Fruit fly (Drosophila melanogaster) whole organism, pupa: ENCODE results near the gene Pp2A-29B.

ENCODE experiments used
- CG10348 ChIP-seq: fragments of 200-800 bp; sonication (Bioruptor generic); IDR thresholded peaks from 2 replicates; pipeline ENCODE4 v1.3.6; 2022; ENCODE audit warnings: missing biosample characterization, missing genetic modification characterization
- CG12605 ChIP-seq: fragments of 200-800 bp; sonication (Bioruptor generic); IDR thresholded peaks from 2 replicates; pipeline ENCODE4 v1.3.6; 2022; ENCODE audit warnings: missing biosample characterization, missing genetic modification characterization
- CG13204 ChIP-seq: fragments of 200-800 bp; sonication (Bioruptor generic); optimal IDR thresholded peaks from 2 replicates; lab custom pipeline; 2018; ENCODE audit warnings: missing biosample characterization, mild to moderate bottlenecking, missing genetic modification characterization, moderate library complexity
- CG14655 ChIP-seq: fragments of 200-800 bp; sonication (Bioruptor generic); optimal IDR thresholded peaks from 3 replicates; lab custom pipeline; 2017; ENCODE audit warnings: mild to moderate bottlenecking, missing biosample characterization, missing genetic modification reagents, missing genetic modification characterization
- CG15710 ChIP-seq: fragments of 200-800 bp; sonication (Bioruptor generic); optimal IDR thresholded peaks from 2 replicates; lab custom pipeline; 2018; ENCODE audit warnings: missing biosample characterization, mild to moderate bottlenecking, missing genetic modification characterization, moderate library complexity
- CG17806 ChIP-seq: fragments of 200-800 bp; sonication (Bioruptor generic); optimal IDR thresholded peaks from 2 replicates; lab custom pipeline; 2018; ENCODE audit warnings: missing biosample characterization, mild to moderate bottlenecking, missing genetic modification characterization, moderate library complexity
- CG32121 ChIP-seq: fragments of 200-800 bp; sonication (Bioruptor generic); IDR thresholded peaks from 2 replicates; pipeline ENCODE4 v1.3.6; 2022; ENCODE audit warnings: missing biosample characterization, missing genetic modification characterization
- CG34367 ChIP-seq: fragments of 200-800 bp; sonication (Bioruptor generic); optimal IDR thresholded peaks from 2 replicates; lab custom pipeline; 2018; ENCODE audit warnings: missing biosample characterization, mild to moderate bottlenecking, missing genetic modification characterization
- CG4496 ChIP-seq: fragments of 200-800 bp; sonication (Bioruptor generic); IDR thresholded peaks from 3 replicates; pipeline ENCODE4 v1.3.6; 2022; ENCODE audit warnings: missing biosample characterization, missing genetic modification characterization
- CG8159 ChIP-seq: fragments of 200-800 bp; sonication (Bioruptor generic); optimal IDR thresholded peaks from 3 replicates; lab custom pipeline; 2018; ENCODE audit warnings: missing biosample characterization, mild to moderate bottlenecking, missing genetic modification characterization, moderate library complexity
- CG8301 ChIP-seq: fragments of 200-800 bp; sonication (Bioruptor generic); optimal IDR thresholded peaks from 2 replicates; lab custom pipeline; 2018; ENCODE audit warnings: missing biosample characterization, mild to moderate bottlenecking, missing genetic modification characterization
- CG9948 ChIP-seq: fragments of 200-800 bp; sonication (Bioruptor generic); optimal IDR thresholded peaks from 2 replicates; lab custom pipeline; 2018; ENCODE audit warnings: missing biosample characterization, mild to moderate bottlenecking, missing genetic modification characterization, moderate library complexity
- D1 ChIP-seq: fragments of 200-800 bp; sonication (Bioruptor generic); optimal IDR thresholded peaks from 2 replicates; lab custom pipeline; 2018; ENCODE audit warnings: missing biosample characterization, mild to moderate bottlenecking, missing genetic modification characterization, moderate library complexity
- EcR ChIP-seq: fragments of 200-800 bp; sonication (Bioruptor generic); optimal IDR thresholded peaks from 3 replicates; lab custom pipeline; 2019; ENCODE audit warnings: missing biosample characterization, missing genetic modification characterization, mild to moderate bottlenecking, moderate library complexity, missing genetic modification reagents
- Ets98B ChIP-seq: fragments of 200-800 bp; sonication (Bioruptor generic); IDR thresholded peaks from 2 replicates; pipeline ENCODE4 v1.3.6; 2022; ENCODE audit warnings: missing biosample characterization, missing genetic modification characterization
- Pif1A ChIP-seq: fragments of 200-800 bp; sonication (Bioruptor generic); optimal IDR thresholded peaks from 3 replicates; lab custom pipeline; 2016; ENCODE audit warnings: missing biosample characterization, missing genetic modification characterization
- Pif1B ChIP-seq: fragments of 200-800 bp; sonication (Bioruptor generic); optimal IDR thresholded peaks from 3 replicates; lab custom pipeline; 2016; ENCODE audit warnings: missing biosample characterization, missing genetic modification characterization
- Snoo ChIP-seq: fragments of 200-800 bp; sonication (Bioruptor generic); optimal IDR thresholded peaks from 3 replicates; lab custom pipeline; 2017; ENCODE audit warnings: missing biosample characterization, mild to moderate bottlenecking, missing genetic modification characterization, inconsistent platforms
- fd96Ca ChIP-seq: fragments of 200-800 bp; sonication (Bioruptor generic); IDR thresholded peaks from 3 replicates; pipeline ENCODE4 v1.3.6; 2022; ENCODE audit warnings: missing biosample characterization, missing genetic modification characterization
- gl ChIP-seq: fragments of 200-800 bp; sonication (Bioruptor generic); optimal IDR thresholded peaks from 2 replicates; lab custom pipeline; 2018; ENCODE audit warnings: missing biosample characterization, mild to moderate bottlenecking, missing genetic modification characterization
- rn ChIP-seq: fragments of 200-800 bp; sonication (Bioruptor generic); IDR thresholded peaks from 2 replicates; pipeline ENCODE4 v1.3.6; 2022; ENCODE audit warnings: missing biosample characterization, missing genetic modification characterization

Pp2A-29B gene

dm6 chr2L:8394840-8395239 is 29.0 kb downstream of the Pp2A-29B start, which contains the start of gene Peritrophin-15b:
Gene Peritrophin-15b, minus strand, starts transcription at chr2L:8394940.
- TF ChIP-seq CG9948 (tag; lab: Kevin White, UChicago) (no peak), CG32121 (GFP tag; lab: Robert Waterston, UW) (no peak), CG12605 (GFP tag; lab: Robert Waterston, UW) (no peak), CG34367 (tag; lab: Kevin White, UChicago) (no peak), D1 (tag; lab: Kevin White, UChicago) (no peak), Pif1A (GFP tag; lab: Kevin White, UChicago) (no peak), Snoo (tag; lab: Kevin White, UChicago) (no peak), Pif1B (GFP tag; lab: Kevin White, UChicago) (no peak), CG13204 (GFP tag; lab: Kevin White, UChicago) (no peak), CG10348 (no peak), rn (GFP tag; lab: Robert Waterston, UW) (no peak), CG4496 (GFP tag; lab: Robert Waterston, UW) (no peak), CG14655 (GFP tag; lab: Kevin White, UChicago) (no peak), Ets98B (GFP tag; lab: Robert Waterston, UW) (no peak), CG15710 (no peak), CG8301 (tag; lab: Kevin White, UChicago) (no peak), gl (tag; lab: Kevin White, UChicago) (no peak), CG17806 (tag; lab: Kevin White, UChicago) (no peak), EcR (GFP tag; lab: Kevin White, UChicago) (no peak)

dm6 chr2L:8395996-8396699 is 30.3 kb downstream of the Pp2A-29B start, which contains the start of the genes Peritrophin-15a and CG13385:
Gene Peritrophin-15a, minus strand, starts transcription at chr2L:8396096.
Gene CG13385, plus strand, starts transcription at chr2L:8396649.
- TF ChIP-seq CG10348 (no peak), CG15710 (no peak), CG14655 (GFP tag; lab: Kevin White, UChicago) (no peak), Ets98B (GFP tag; lab: Robert Waterston, UW) (no peak), CG17806 (tag; lab: Kevin White, UChicago) (no peak), Snoo (tag; lab: Kevin White, UChicago) (no peak), CG8159 (no peak), CG13204 (GFP tag; lab: Kevin White, UChicago) (no peak), fd96Ca (no peak), Pif1A (GFP tag; lab: Kevin White, UChicago) (no peak), rn (GFP tag; lab: Robert Waterston, UW) (no peak), gl (tag; lab: Kevin White, UChicago) (no peak), CG34367 (tag; lab: Kevin White, UChicago) (no peak), CG9948 (tag; lab: Kevin White, UChicago) (no peak), CG12605 (GFP tag; lab: Robert Waterston, UW) (no peak)

dm6 chr2L:8398721-8399120 is 32.9 kb downstream of the Pp2A-29B start, which contains the start of gene CG13386:
Gene CG13386, plus strand, starts transcription at chr2L:8399021.
- TF ChIP-seq CG13204 (GFP tag; lab: Kevin White, UChicago) (no peak), CG4496 (GFP tag; lab: Robert Waterston, UW) (no peak), Ets98B (GFP tag; lab: Robert Waterston, UW) (no peak)

dm6 chr2L:8399863-8400598 is 34.2 kb downstream of the Pp2A-29B start, which contains the start of gene CG31898:
Gene CG31898, plus strand, starts transcription at chr2L:8400421.
- no peak for TF ChIP-seq D1 (tag; lab: Kevin White, UChicago)
- no peak for TF ChIP-seq CG8159
- TF ChIP-seq CG4496 (GFP tag; lab: Robert Waterston, UW) = no peak
- TF ChIP-seq EcR (GFP tag; lab: Kevin White, UChicago) = no peak
- no peak for TF ChIP-seq gl (tag; lab: Kevin White, UChicago)
- TF ChIP-seq Snoo (tag; lab: Kevin White, UChicago) = no peak
- TF ChIP-seq CG12605 (GFP tag; lab: Robert Waterston, UW) = no peak
- TF ChIP-seq CG17806 (tag; lab: Kevin White, UChicago) = no peak
- no peak for TF ChIP-seq CG32121 (GFP tag; lab: Robert Waterston, UW)
- TF ChIP-seq fd96Ca = no peak
- TF ChIP-seq Pif1B (GFP tag; lab: Kevin White, UChicago) = no peak
- no peak for TF ChIP-seq CG8301 (tag; lab: Kevin White, UChicago)
- TF ChIP-seq CG34367 (tag; lab: Kevin White, UChicago) = no peak

DNA sequence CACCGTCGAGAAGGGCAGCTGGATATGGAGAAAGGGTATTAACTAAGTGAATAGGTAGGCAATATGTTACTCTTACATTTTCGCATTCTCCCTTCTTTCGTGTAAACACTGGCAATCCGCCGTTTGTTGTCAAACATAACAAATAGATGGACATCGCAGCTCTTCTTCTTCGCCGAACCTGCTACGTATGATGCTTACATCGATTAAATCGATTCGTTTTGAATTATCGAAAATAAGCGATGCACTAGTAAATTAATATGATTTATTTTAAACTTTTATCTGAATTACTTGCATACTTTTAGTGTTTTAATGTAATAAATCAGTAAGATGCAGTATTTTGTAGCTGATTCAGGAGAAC is 37.1 kb downstream of the Pp2A-29B start, which contains the start of gene fy:
Gene fy, minus strand, starts transcription at position 353 of the 358 bp plus-strand sequence.
- no peak for TF ChIP-seq CG13204 (GFP tag; lab: Kevin White, UChicago)
- no peak for TF ChIP-seq CG8301 (tag; lab: Kevin White, UChicago)
- no peak for TF ChIP-seq rn (GFP tag; lab: Robert Waterston, UW)
- no peak for TF ChIP-seq CG15710
- no peak for TF ChIP-seq CG14655 (GFP tag; lab: Kevin White, UChicago)
- no peak for TF ChIP-seq Pif1B (GFP tag; lab: Kevin White, UChicago)
- TF ChIP-seq EcR (GFP tag; lab: Kevin White, UChicago) = no peak
- TF ChIP-seq fd96Ca = no peak
- TF ChIP-seq D1 (tag; lab: Kevin White, UChicago) = no peak
- no peak for TF ChIP-seq CG17806 (tag; lab: Kevin White, UChicago)
- no peak for TF ChIP-seq Snoo (tag; lab: Kevin White, UChicago)
- TF ChIP-seq, all 21 proteins: peak for 0
